Worm (Caenorhabditis elegans) whole organism, midembryonic: ENCODE measurements around the gene cky-1.

Experiments
- T22C8.4 ChIP-seq: fragments of 200-800 bp; sonication (Bioruptor generic); IDR thresholded peaks from 2 replicates; pipeline ENCODE4 v1.3.6; 2022; ENCODE audit warnings: missing genetic modification characterization, missing compliant biosample characterization
- cog-1 ChIP-seq: sonication (generic microtip); optimal IDR thresholded peaks from 2 replicates; lab custom pipeline; 2016; ENCODE audit warnings: missing genetic modification characterization, missing compliant biosample characterization
- flt-1 ChIP-seq: fragments of 200-800 bp; sonication (Bioruptor generic); IDR thresholded peaks from 2 replicates; pipeline ENCODE4 v1.3.6; 2022; ENCODE audit warnings: missing genetic modification characterization, missing compliant biosample characterization
- klf-2 ChIP-seq: fragments of 200-800 bp; sonication (Bioruptor generic); conservative IDR thresholded peaks from 2 replicates; pipeline ENCODE4 v1.3.6; 2022; ENCODE audit warnings: missing genetic modification reagents, missing genetic modification characterization, missing compliant biosample characterization
- med-1 ChIP-seq: sonication (generic microtip); optimal IDR thresholded peaks from 2 replicates; lab custom pipeline; 2017; ENCODE audit warnings: missing genetic modification characterization, mild to moderate bottlenecking, missing compliant biosample characterization, antibody characterized with exemption, missing genetic modification reagents; ENCODE audit not compliant: insufficient read depth
- ref-1 ChIP-seq: fragments of 200-800 bp; sonication (Bioruptor generic); conservative IDR thresholded peaks from 2 replicates; pipeline ENCODE4 v1.3.6; 2022; ENCODE audit warnings: missing genetic modification reagents, missing genetic modification characterization, missing compliant biosample characterization
- ztf-23 ChIP-seq: fragments of 200-800 bp; sonication (Bioruptor generic); IDR thresholded peaks from 2 replicates; pipeline ENCODE4 v1.3.6; 2022; ENCODE audit warnings: missing genetic modification reagents, missing genetic modification characterization, missing compliant biosample characterization
- ztf-29 ChIP-seq: fragments of 200-800 bp; sonication (Bioruptor generic); IDR thresholded peaks from 2 replicates; pipeline ENCODE4 v1.3.6; 2022; ENCODE audit warnings: missing genetic modification reagents, missing genetic modification characterization, missing compliant biosample characterization

- TF ChIP-seq T22C8.4 (GFP tag; lab: Robert Waterston, UW) (no peak), med-1 (GFP tag; lab: Kevin White, UChicago) (no peak), ref-1 (GFP tag; lab: Robert Waterston, UW) (no peak), flt-1 (GFP tag; lab: Robert Waterston, UW) (no peak), ztf-29 (no peak), klf-2 (GFP tag; lab: Robert Waterston, UW) (no peak), cog-1 (no peak), ztf-23 (GFP tag; lab: Robert Waterston, UW) (no peak)
These were observed 3.8 kb upstream of the cky-1 start for ce11 chrV:12732734-12733133.
